Fruit fly (Drosophila melanogaster): ENCODE measurements around the gene CG6154.

- no peak for TF ChIP-seq Atf6 (GFP tag; IDR thresholded peaks at IDR 0.05)
- TF ChIP-seq CG11247 (GFP tag; IDR thresholded peaks at IDR 0.05), result no peak
- TF ChIP-seq CG13123 (GFP tag; optimal IDR thresholded peaks at IDR 0.05), result no peak
- TF ChIP-seq bowl (GFP tag; IDR thresholded peaks at IDR 0.05), result no peak
- TF ChIP-seq Adf1 (GFP tag; IDR thresholded peaks at IDR 0.05), result no peak
- no peak for TF ChIP-seq fru (optimal IDR thresholded peaks at IDR 0.05)
- 0 out of 3 replicates have a peak, but pooled peaks have one; percentile 19 for TF ChIP-seq dysf (GFP tag; IDR thresholded peaks at IDR 0.05)
- no peak for TF ChIP-seq ac (GFP tag; optimal IDR thresholded peaks at IDR 0.05)
- TF ChIP-seq gem (tag; optimal IDR thresholded peaks at IDR 0.05), result peak; percentile 29
Observed at dm6 chr3R:26258384-26258819, 4.1 kb upstream of the CG6154 start.

Measured in whole organism, embryonic.